Fruit fly (Drosophila melanogaster) whole organism, embryonic: ENCODE results near the gene CG12299.

ENCODE experiments used
- Ada2b ChIP-seq: fragments of 200-800 bp; sonication (Bioruptor generic); IDR thresholded peaks from 2 replicates; pipeline ENCODE4 v1.3.6; 2022; ENCODE audit warnings: missing biosample characterization, missing genetic modification characterization
- Asciz ChIP-seq: fragments of 200-800 bp; sonication (Bioruptor generic); optimal IDR thresholded peaks from 2 replicates; lab custom pipeline; 2017; ENCODE audit warnings: missing biosample characterization, mild to moderate bottlenecking, missing genetic modification characterization, missing genetic modification reagents
- Atf3 ChIP-seq: fragments of 200-800 bp; sonication (Bioruptor generic); optimal IDR thresholded peaks from 3 replicates; lab custom pipeline; 2016; ENCODE audit warnings: missing biosample characterization, missing genetic modification characterization
- Awh ChIP-seq: fragments of 200-800 bp; sonication (Bioruptor generic); IDR thresholded peaks from 2 replicates; pipeline ENCODE4, ENCODE4 v1.3.6; 2022; ENCODE audit warnings: missing biosample characterization, missing genetic modification characterization
- CG10959 ChIP-seq: fragments of 200-800 bp; sonication (Bioruptor generic); IDR thresholded peaks from 2 replicates; pipeline ENCODE4 v1.3.6; 2022; ENCODE audit warnings: missing biosample characterization, missing genetic modification characterization
- CG10979 ChIP-seq: fragments of 200-800 bp; sonication (Bioruptor generic); optimal IDR thresholded peaks from 2 replicates; lab custom pipeline; 2018; ENCODE audit warnings: missing biosample characterization, mild to moderate bottlenecking, missing genetic modification characterization, moderate library complexity
- CG11504 ChIP-seq: fragments of 200-800 bp; sonication (Bioruptor generic); optimal IDR thresholded peaks from 3 replicates; lab custom pipeline; 2019; ENCODE audit warnings: missing biosample characterization, mild to moderate bottlenecking, missing genetic modification characterization, moderate library complexity
- CG12659 ChIP-seq: fragments of 200-800 bp; sonication (Bioruptor generic); optimal IDR thresholded peaks from 3 replicates; lab custom pipeline; 2017; ENCODE audit warnings: mild to moderate bottlenecking, missing biosample characterization, missing genetic modification reagents, missing genetic modification characterization
- CG13296 ChIP-seq: fragments of 200-800 bp; sonication (Bioruptor generic); optimal IDR thresholded peaks from 3 replicates; lab custom pipeline; 2018; ENCODE audit warnings: missing biosample characterization, mild to moderate bottlenecking, missing genetic modification characterization
- CG13624 ChIP-seq: fragments of 200-800 bp; sonication (Bioruptor generic); optimal IDR thresholded peaks from 2 replicates; lab custom pipeline; 2016; ENCODE audit warnings: missing biosample characterization, missing genetic modification characterization
- CG14710 ChIP-seq: fragments of 200-800 bp; sonication (Bioruptor generic); optimal IDR thresholded peaks from 3 replicates; lab custom pipeline; 2019; ENCODE audit warnings: missing biosample characterization, mild to moderate bottlenecking, missing genetic modification characterization, moderate library complexity
- CG15601 ChIP-seq: fragments of 200-800 bp; sonication (Bioruptor generic); optimal IDR thresholded peaks from 3 replicates; lab custom pipeline; 2019; ENCODE audit warnings: missing biosample characterization, mild to moderate bottlenecking, missing genetic modification characterization, moderate library complexity
- CG17359 ChIP-seq: fragments of 200-800 bp; sonication (Bioruptor generic); optimal IDR thresholded peaks from 3 replicates; lab custom pipeline; 2018; ENCODE audit warnings: missing biosample characterization, mild to moderate bottlenecking, missing genetic modification characterization, moderate library complexity
- CG17568 ChIP-seq: fragments of 200-800 bp; sonication (Bioruptor generic); optimal IDR thresholded peaks from 2 replicates; lab custom pipeline; 2018; ENCODE audit warnings: missing biosample characterization, mild to moderate bottlenecking, missing genetic modification characterization, moderate library complexity
- CG1832 ChIP-seq: fragments of 200-800 bp; sonication (Bioruptor generic); optimal IDR thresholded peaks from 2 replicates; lab custom pipeline; 2017; ENCODE audit warnings: missing biosample characterization, mild to moderate bottlenecking, missing genetic modification characterization, inconsistent platforms
- CG30020 ChIP-seq: fragments of 200-800 bp; optimal IDR thresholded peaks from 2 replicates; lab custom pipeline; 2019; ENCODE audit warnings: missing biosample characterization, mild to moderate bottlenecking, missing genetic modification characterization, moderate library complexity
- CG31441 ChIP-seq: fragments of 200-800 bp; sonication (Bioruptor generic); IDR thresholded peaks from 2 replicates; pipeline ENCODE4 v1.3.6; 2022; ENCODE audit warnings: missing biosample characterization, missing genetic modification characterization
- CG3281 ChIP-seq: fragments of 200-800 bp; sonication (Bioruptor generic); optimal IDR thresholded peaks from 3 replicates; lab custom pipeline; 2017; ENCODE audit warnings: missing biosample characterization, mild to moderate bottlenecking, missing genetic modification characterization
- CG4282 ChIP-seq: fragments of 200-800 bp; sonication (Bioruptor generic); optimal IDR thresholded peaks from 2 replicates; lab custom pipeline; 2016; ENCODE audit warnings: missing biosample characterization, missing genetic modification characterization
- CG5245 ChIP-seq: fragments of 200-800 bp; sonication (Bioruptor generic); optimal IDR thresholded peaks from 3 replicates; lab custom pipeline; 2016; ENCODE audit warnings: missing biosample characterization, missing genetic modification characterization
- CG7963 ChIP-seq: fragments of 200-800 bp; sonication (Bioruptor generic); IDR thresholded peaks from 3 replicates; pipeline ENCODE4 v1.3.6; 2022; ENCODE audit warnings: missing biosample characterization, missing genetic modification characterization; ENCODE audit not compliant: partially characterized antibody
- CG8924 ChIP-seq: fragments of 200-800 bp; optimal IDR thresholded peaks from 3 replicates; lab custom pipeline; 2019; ENCODE audit warnings: missing biosample characterization, mild to moderate bottlenecking, missing genetic modification characterization, moderate library complexity
- CG9817 ChIP-seq: fragments of 200-800 bp; sonication (Bioruptor generic); optimal IDR thresholded peaks from 2 replicates; lab custom pipeline; 2018; ENCODE audit warnings: missing biosample characterization, mild to moderate bottlenecking, missing genetic modification characterization, moderate library complexity
- CG9876 ChIP-seq: fragments of 200-800 bp; sonication (Bioruptor generic); optimal IDR thresholded peaks from 2 replicates; lab custom pipeline; 2016; ENCODE audit warnings: missing biosample characterization, missing genetic modification characterization
- Camta ChIP-seq: fragments of 200-800 bp; sonication (Bioruptor generic); optimal IDR thresholded peaks from 2 replicates; lab custom pipeline; 2016; ENCODE audit warnings: missing biosample characterization, missing genetic modification characterization
- CoRest ChIP-seq: fragments of 200-800 bp; sonication (Bioruptor generic); optimal IDR thresholded peaks from 3 replicates; lab custom pipeline; 2018; ENCODE audit warnings: missing biosample characterization, mild to moderate bottlenecking, missing genetic modification characterization, moderate library complexity
- Dek ChIP-seq: fragments of 200-800 bp; sonication (Bioruptor generic); optimal IDR thresholded peaks from 3 replicates; lab custom pipeline; 2019; ENCODE audit warnings: missing biosample characterization, mild to moderate bottlenecking, missing genetic modification characterization, moderate library complexity
- Hey ChIP-seq: fragments of 200-800 bp; sonication (Bioruptor generic); optimal IDR thresholded peaks from 3 replicates; lab custom pipeline; 2018; ENCODE audit warnings: missing biosample characterization, mild to moderate bottlenecking, missing genetic modification characterization
- Hsf ChIP-seq: fragments of 200-800 bp; sonication (Bioruptor generic); optimal IDR thresholded peaks from 3 replicates; lab custom pipeline; 2016; ENCODE audit warnings: missing biosample characterization, missing genetic modification characterization
- Neu2 ChIP-seq: fragments of 200-800 bp; sonication (Bioruptor generic); optimal IDR thresholded peaks from 3 replicates; lab custom pipeline; 2016; ENCODE audit warnings: missing biosample characterization, missing genetic modification characterization, borderline replicate concordance
- Nf-YB ChIP-seq: fragments of 200-800 bp; sonication (Bioruptor generic); optimal IDR thresholded peaks from 3 replicates; lab custom pipeline; 2019; ENCODE audit warnings: missing biosample characterization, mild to moderate bottlenecking, missing genetic modification characterization, moderate library complexity
- Oli ChIP-seq: fragments of 200-800 bp; sonication (Bioruptor generic); optimal IDR thresholded peaks from 2 replicates; lab custom pipeline; 2018; ENCODE audit warnings: missing biosample characterization, mild to moderate bottlenecking, missing genetic modification characterization, moderate library complexity
- Spps ChIP-seq: fragments of 200-800 bp; sonication (Bioruptor generic); optimal IDR thresholded peaks from 2 replicates; lab custom pipeline; 2018; ENCODE audit warnings: missing biosample characterization, mild to moderate bottlenecking, missing genetic modification characterization
- YL-1 ChIP-seq: fragments of 200-800 bp; sonication (Bioruptor generic); optimal IDR thresholded peaks from 3 replicates; lab custom pipeline; 2017; ENCODE audit warnings: missing biosample characterization, mild to moderate bottlenecking, missing genetic modification characterization
- ac ChIP-seq: fragments of 200-800 bp; sonication (Bioruptor generic); optimal IDR thresholded peaks from 3 replicates; lab custom pipeline; 2017; ENCODE audit warnings: missing biosample characterization, mild to moderate bottlenecking, missing genetic modification characterization
- ato ChIP-seq: fragments of 200-800 bp; sonication (Bioruptor generic); IDR thresholded peaks from 2 replicates; pipeline ENCODE4 v1.3.6; 2022; ENCODE audit warnings: missing biosample characterization, missing genetic modification characterization; ENCODE audit not compliant: partially characterized antibody
- bsh ChIP-seq, 2 experiments: fragments of 200-800 bp; sonication (Bioruptor generic); optimal IDR thresholded peaks; 2 replicates each; lab custom pipeline; 2017 to 2018; ENCODE audit warnings: mild to moderate bottlenecking in 2 of 2, missing biosample characterization in 2 of 2, missing genetic modification characterization in 2 of 2, moderate library complexity in 1 of 2
- chif ChIP-seq, 2 experiments: fragments of 200-800 bp; sonication (Bioruptor generic); optimal IDR thresholded peaks; 3 replicates each; lab custom pipeline; 2016; ENCODE audit warnings: missing biosample characterization in 2 of 2, missing genetic modification characterization in 2 of 2
- grn ChIP-seq: fragments of 200-800 bp; sonication (Bioruptor generic); optimal IDR thresholded peaks from 3 replicates; lab custom pipeline; 2017; ENCODE audit warnings: missing biosample characterization, missing genetic modification characterization
- gro ChIP-seq: fragments of 200-800 bp; sonication (Bioruptor generic); optimal IDR thresholded peaks from 2 replicates; lab custom pipeline; 2016; ENCODE audit warnings: missing biosample characterization, missing genetic modification characterization
- insv ChIP-seq, 2 experiments: fragments of 200-800 bp; sonication (Bioruptor generic); optimal IDR thresholded peaks; 3 replicates each; lab custom pipeline; 2016 to 2018; ENCODE audit warnings: missing biosample characterization in 2 of 2, missing genetic modification characterization in 2 of 2
- lola ChIP-seq, 3 experiments: fragments of >200 bp in 2 of 3; fragments of 200-800 bp in 1 of 3; sonication (Bioruptor generic) in 1 of 3; optimal IDR thresholded peaks; 2 replicates each; lab custom pipeline; 2017 to 2019; ENCODE audit warnings: missing biosample characterization in 3 of 3, missing genetic modification characterization in 3 of 3, mild to moderate bottlenecking in 1 of 3, moderate library complexity in 1 of 3
- nerfin-2 ChIP-seq: fragments of 200-800 bp; sonication (Bioruptor generic); IDR thresholded peaks from 2 replicates; pipeline ENCODE4 v1.3.6; 2022; ENCODE audit warnings: missing biosample characterization, missing genetic modification characterization; ENCODE audit not compliant: partially characterized antibody
- schlank ChIP-seq: fragments of 200-800 bp; sonication (Bioruptor generic); optimal IDR thresholded peaks from 2 replicates; lab custom pipeline; 2018; ENCODE audit warnings: missing biosample characterization, mild to moderate bottlenecking, missing genetic modification characterization
- sug ChIP-seq: fragments of 200-800 bp; optimal IDR thresholded peaks from 2 replicates; lab custom pipeline; 2019; ENCODE audit warnings: missing biosample characterization, mild to moderate bottlenecking, missing genetic modification characterization, moderate library complexity
- toy ChIP-seq: fragments of 200-800 bp; sonication (Bioruptor generic); IDR thresholded peaks from 2 replicates; pipeline ENCODE4 v1.3.6; 2022; ENCODE audit warnings: missing biosample characterization, missing genetic modification characterization
- z ChIP-seq: fragments of 200-800 bp; sonication (Bioruptor generic); IDR thresholded peaks from 3 replicates; pipeline ENCODE4 v1.3.6; 2022; ENCODE audit warnings: missing biosample characterization, missing genetic modification characterization
- zen2 ChIP-seq: fragments of 200-800 bp; sonication (Bioruptor generic); IDR thresholded peaks from 3 replicates; pipeline ENCODE4 v1.3.6; 2022; ENCODE audit warnings: missing biosample characterization, missing genetic modification characterization; ENCODE audit not compliant: partially characterized antibody

Gene CG12299

dm6 chr2L:10689221-10690034, 47.7 kb upstream of the CG12299 start, which contains the start of gene CG7294:
TSS of gene CG7294 (minus strand) at chr2L:10689271.
- TF ChIP-seq CG12659 (GFP tag; lab: Kevin White, UChicago), result peak; percentile 20
- TF ChIP-seq Hey (tag; lab: Kevin White, UChicago), result no peak
- peak; percentile 60 for TF ChIP-seq CG11504 (tag; lab: Kevin White, UChicago)
- peak; percentile 6 for TF ChIP-seq Asciz (GFP tag; lab: Kevin White, UChicago)
- no peak for TF ChIP-seq Awh (GFP tag; lab: Robert Waterston, UW)
- TF ChIP-seq CG3281, result peak; percentile 18
- no peak for TF ChIP-seq CG7963 (GFP tag; lab: Robert Waterston, UW)
- TF ChIP-seq Oli (tag; lab: Kevin White, UChicago), result peak; percentile 1
- TF ChIP-seq bsh (GFP tag; optimal IDR thresholded peaks at IDR 0.05; lab: Kevin White, UChicago), result peak in 1 of 2 experiments; percentile 32
- TF ChIP-seq CG17359 (tag; lab: Kevin White, UChicago), result peak; percentile 23
- no peak for TF ChIP-seq CG9876
- peak; percentile 54 for TF ChIP-seq CG10979 (tag; lab: Kevin White, UChicago)
- no peak for TF ChIP-seq Camta (GFP tag; lab: Kevin White, UChicago)
- TF ChIP-seq CG13624 (GFP tag; lab: Kevin White, UChicago), result no peak
- TF ChIP-seq grn (GFP tag; lab: Kevin White, UChicago), result peak; percentile 42
- no peak for TF ChIP-seq schlank
- peak; percentile 10 for TF ChIP-seq Dek (tag; lab: Kevin White, UChicago)
- peak; percentile 20 for TF ChIP-seq CG14710 (tag; lab: Kevin White, UChicago)
- no peak for TF ChIP-seq Nf-YB
- TF ChIP-seq toy (GFP tag; lab: Robert Waterston, UW), result no peak
- TF ChIP-seq chif (GFP tag; optimal IDR thresholded peaks at IDR 0.05; lab: Kevin White, UChicago), result no peak
- no peak for TF ChIP-seq CG4282
- no peak for TF ChIP-seq CG13296 (GFP tag; lab: Kevin White, UChicago)
- TF ChIP-seq gro (GFP tag; lab: Kevin White, UChicago), result no peak
- no peak for TF ChIP-seq Neu2 (GFP tag; lab: Kevin White, UChicago)
- no peak for TF ChIP-seq Atf3
- no peak for TF ChIP-seq YL-1
- TF ChIP-seq lola (GFP tag; optimal IDR thresholded peaks at IDR 0.05; lab: Kevin White, UChicago), result peak in 1 of 3 experiments; percentile 60
- no peak for TF ChIP-seq CG5245 (GFP tag; lab: Kevin White, UChicago)
- TF ChIP-seq insv (GFP tag; optimal IDR thresholded peaks at IDR 0.05; lab: Kevin White, UChicago), result no peak
- no peak for TF ChIP-seq ato
- peak; percentile 63 for TF ChIP-seq CG31441
- TF ChIP-seq Hsf (GFP tag; lab: Kevin White, UChicago), result no peak
- peak; percentile 25 for TF ChIP-seq CG8924
- no peak for TF ChIP-seq sug (tag; lab: Kevin White, UChicago)
- TF ChIP-seq CG17568, result no peak
- no peak for TF ChIP-seq CG30020 (tag; lab: Kevin White, UChicago)
- no peak for TF ChIP-seq zen2 (GFP tag; lab: Robert Waterston, UW)
- no peak for TF ChIP-seq ac (GFP tag; lab: Kevin White, UChicago)
- no peak for TF ChIP-seq CG1832 (GFP tag; lab: Kevin White, UChicago)
- TF ChIP-seq Spps (tag; lab: Kevin White, UChicago), result no peak
- TF ChIP-seq nerfin-2, result no peak
- TF ChIP-seq CoRest, result peak; percentile 35
- TF ChIP-seq Ada2b (GFP tag; lab: Robert Waterston, UW), result no peak
- TF ChIP-seq z (GFP tag; lab: Robert Waterston, UW), result no peak
- TF ChIP-seq CG15601 (tag; lab: Kevin White, UChicago), result no peak
- no peak for TF ChIP-seq CG10959 (GFP tag; lab: Robert Waterston, UW)
- no peak for TF ChIP-seq CG9817 (tag; lab: Kevin White, UChicago)
